Worm (Caenorhabditis elegans): ENCODE measurements around the gene K06H7.8.

The K06H7.8 gene

ce11 chrIII:8080165-8080738 lies 17.8 kb downstream of the K06H7.8 start, which contains the start of the genes dcr-1 and apc-2 (continued):
- TF ChIP-seq efl-1 (optimal IDR thresholded peaks at IDR 0.05) (peak; percentile 22 to 36), efl-1 (GFP tag; optimal IDR thresholded peaks at IDR 0.05 in 1 of 2) (peak; percentile 26 to 89), mdl-1 (tag; optimal IDR thresholded peaks at IDR 0.05) (no peak), ces-1 (GFP tag; optimal IDR thresholded peaks at IDR 0.05) (no peak), jun-1 (tag; optimal IDR thresholded peaks at IDR 0.05) (no peak), nhr-47 (tag; optimal IDR thresholded peaks at IDR 0.05) (no peak), lin-39 (tag; optimal IDR thresholded peaks at IDR 0.05) (no peak), mep-1 (tag; optimal IDR thresholded peaks at IDR 0.05) (no peak), C34B4.2 (tag; optimal IDR thresholded peaks at IDR 0.05) (no peak)

- TF ChIP-seq aha-1 (tag; optimal IDR thresholded peaks at IDR 0.05), result no peak
- TF ChIP-seq grh-1 (GFP tag; IDR thresholded peaks at IDR 0.05), result no peak
- no peak for TF ChIP-seq mab-9 (GFP tag; IDR thresholded peaks at IDR 0.05)
- no peak for TF ChIP-seq C34B4.2 (tag; optimal IDR thresholded peaks at IDR 0.05)
- no peak for TF ChIP-seq ztf-4 (tag; optimal IDR thresholded peaks at IDR 0.05)
- TF ChIP-seq nhr-11 (tag; optimal IDR thresholded peaks at IDR 0.05), result no peak
- TF ChIP-seq lin-35 (GFP tag; optimal IDR thresholded peaks at IDR 0.05), result no peak
- TF ChIP-seq ama-1 (optimal IDR thresholded peaks at IDR 0.05), result no peak
- no peak for TF ChIP-seq F16B12.6 (tag; optimal IDR thresholded peaks at IDR 0.05)
Measured at ce11 chrIII:8077180-8077579, 20.8 kb downstream of the K06H7.8 start.

- TF ChIP-seq efl-1 (optimal IDR thresholded peaks at IDR 0.05) (peak in 1 of 2 experiments; percentile 15), efl-1 (GFP tag; optimal IDR thresholded peaks at IDR 0.05 in 1 of 2) (no peak), snpc-4 (tag; optimal IDR thresholded peaks at IDR 0.05) (peak; percentile 5), hpl-2 (GFP tag; optimal IDR thresholded peaks at IDR 0.05) (no peak), rnt-1 (tag; optimal IDR thresholded peaks at IDR 0.05) (peak; percentile 36), skn-1 (tag; optimal IDR thresholded peaks at IDR 0.05) (no peak), mep-1 (tag; optimal IDR thresholded peaks at IDR 0.05) (no peak), lsy-2 (tag; optimal IDR thresholded peaks at IDR 0.05) (peak in 1 of 2 experiments; percentile 12), nhr-19 (GFP tag; conservative IDR thresholded peaks at IDR 0.05) (0 out of 2 replicates have a peak, but pooled peaks have one; percentile 11)
Measured at ce11 chrIII:8069206-8069605, 28.8 kb downstream of the K06H7.8 start.

- TF ChIP-seq snpc-4 (tag; optimal IDR thresholded peaks at IDR 0.05) (no peak), mdl-1 (tag; optimal IDR thresholded peaks at IDR 0.05) (no peak), Y116A8C.19 (tag; optimal IDR thresholded peaks at IDR 0.05; ENCODE audit: borderline replicate concordance) (no peak), fos-1 (tag; optimal IDR thresholded peaks at IDR 0.05) (no peak), C04F5.9 (tag; optimal IDR thresholded peaks at IDR 0.05) (no peak), swsn-7 (tag; optimal IDR thresholded peaks at IDR 0.05) (no peak), fkh-8 (tag; optimal IDR thresholded peaks at IDR 0.05) (no peak), zip-4 (GFP tag; optimal IDR thresholded peaks at IDR 0.05) (no peak), ztf-11 (tag; optimal IDR thresholded peaks at IDR 0.05) (no peak), lir-3 (tag; optimal IDR thresholded peaks at IDR 0.05; ENCODE audit: poor library complexity) (no peak), tbx-2 (tag; optimal IDR thresholded peaks at IDR 0.05) (no peak), unc-62 (GFP tag; optimal IDR thresholded peaks at IDR 0.05) (no peak)
Measured at ce11 chrIII:8067798-8068197, 30.2 kb downstream of the K06H7.8 start.

ce11 chrIII:8066989-8067388 lies 31.0 kb downstream of the K06H7.8 start, which contains the start of gene pros-1:
Gene pros-1 (plus strand): TSS chrIII:8067289.
- TF ChIP-seq isw-1 (GFP tag; IDR thresholded peaks at IDR 0.05), result no peak
- TF ChIP-seq fkh-10 (GFP tag; optimal IDR thresholded peaks at IDR 0.05), result no peak
- TF ChIP-seq unc-98 (GFP tag; IDR thresholded peaks at IDR 0.05), result no peak
- TF ChIP-seq lin-14 (GFP tag; optimal IDR thresholded peaks at IDR 0.05), result no peak
- no peak for TF ChIP-seq lir-3 (tag; optimal IDR thresholded peaks at IDR 0.05; ENCODE audit: poor library complexity)
- no peak for TF ChIP-seq alr-1 (tag; optimal IDR thresholded peaks at IDR 0.05; ENCODE audit: borderline replicate concordance)
- no peak for TF ChIP-seq nhr-84 (tag; optimal IDR thresholded peaks at IDR 0.05)
